Fruit fly (Drosophila melanogaster) S2 (cell line): ENCODE measurements around the gene CG31687.

Source experiments
- CG8478 ChIP-seq: fragments of >200 bp; optimal IDR thresholded peaks from 2 replicates; lab custom pipeline; 2018
- CTCF ChIP-seq, 2 experiments: fragments of >200 bp; optimal IDR thresholded peaks; 2 replicates each; lab custom pipeline; 2018

Gene CG31687

DNA sequence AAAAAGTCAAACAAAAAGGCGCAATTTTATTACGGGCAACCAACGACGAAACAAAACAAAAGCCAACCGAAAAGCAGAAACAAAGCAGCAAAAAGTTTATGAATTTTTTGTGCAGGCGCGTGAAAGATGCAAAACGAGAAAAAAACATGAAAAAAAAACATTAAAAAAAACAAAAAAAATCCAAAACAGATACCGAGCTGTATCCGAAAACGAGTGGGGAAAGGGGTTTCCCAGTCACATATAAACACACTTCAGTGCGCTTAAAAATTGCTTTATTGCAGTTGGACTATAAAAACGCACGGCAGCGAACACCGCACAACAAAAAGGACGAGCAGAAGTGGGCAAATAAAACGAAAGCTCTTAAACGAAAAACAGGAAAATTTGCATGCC, 36.7 kb downstream of the CG31687 start:
- TF ChIP-seq CTCF (optimal IDR thresholded peaks at IDR 0.05; lab: Kevin White, UChicago): no peak
- TF ChIP-seq CG8478: no peak

DNA sequence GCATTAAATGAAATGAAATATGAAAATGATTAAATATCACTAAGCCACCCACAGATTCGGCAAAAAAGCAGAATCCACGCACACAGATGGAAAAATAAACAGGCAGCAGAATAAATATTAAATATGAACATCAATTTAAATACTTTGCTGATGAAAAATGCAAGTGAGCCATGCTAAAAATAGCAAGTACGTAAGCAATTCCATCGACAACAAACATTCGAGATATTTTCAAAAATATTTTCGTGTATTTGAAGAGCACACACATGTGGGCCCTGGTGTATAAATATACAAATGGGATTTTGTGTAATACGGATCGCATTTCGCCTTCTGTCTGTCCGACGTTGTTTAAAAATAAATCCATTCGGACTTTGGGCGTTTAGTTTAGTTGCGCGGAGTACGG, 37.7 kb downstream of the CG31687 start:
- no peak for TF ChIP-seq CG8478
- no peak for TF ChIP-seq CTCF (optimal IDR thresholded peaks at IDR 0.05; lab: Kevin White, UChicago)

DNA sequence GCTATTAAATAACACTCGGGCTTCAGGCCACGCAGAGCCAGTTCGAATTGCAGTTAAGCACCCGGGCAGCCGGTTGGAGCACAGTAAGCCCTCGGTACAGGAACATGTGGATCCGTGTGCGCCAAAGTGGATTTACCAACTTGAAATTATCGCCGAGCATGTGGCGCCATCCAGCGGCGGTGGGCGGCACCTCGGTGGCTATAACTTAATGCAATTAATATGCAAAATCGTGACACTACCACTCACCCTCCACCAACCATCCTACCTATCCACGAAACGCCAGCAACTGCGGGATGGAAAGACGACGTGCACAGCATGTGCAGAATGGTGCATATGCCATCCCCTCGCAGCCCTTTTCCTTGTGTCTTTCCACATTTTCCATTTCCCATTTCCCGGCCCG, 38.1 kb downstream of the CG31687 start:
- no peak for TF ChIP-seq CG8478
- TF ChIP-seq CTCF (optimal IDR thresholded peaks at IDR 0.05; lab: Kevin White, UChicago): peak; percentile 81 to 91

DNA sequence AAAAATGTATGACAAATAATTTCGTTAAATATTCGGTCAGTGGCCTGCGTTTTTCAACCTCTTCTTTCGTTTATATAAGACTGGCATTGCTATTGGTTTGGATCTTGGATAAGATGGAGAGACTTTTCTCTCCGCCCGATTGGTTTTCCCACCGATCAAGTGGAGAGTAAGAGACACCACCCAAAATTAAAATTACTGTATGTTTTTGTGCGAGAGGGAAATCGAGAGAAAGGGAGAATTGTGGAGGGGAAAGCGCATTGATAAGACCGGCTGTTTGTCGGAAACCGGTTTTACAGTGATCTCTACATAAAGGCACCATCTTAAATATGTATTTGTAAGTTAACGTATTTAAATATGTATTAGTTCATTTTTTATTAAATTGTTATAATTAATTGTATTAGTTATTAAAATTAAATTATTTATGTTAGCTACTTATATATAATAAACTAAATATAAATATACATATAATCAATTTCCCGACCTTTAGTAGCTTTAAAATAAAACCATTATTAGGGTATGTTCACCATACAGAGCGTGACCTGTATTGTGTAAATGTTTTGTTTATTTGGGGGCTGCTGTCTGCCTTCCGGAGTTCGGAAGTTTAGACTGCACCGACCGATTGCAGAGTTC, 44.5 kb downstream of the CG31687 start, which contains the start of gene CG34007:
Gene CG34007, plus strand, starts transcription at position 608 of the 630 bp plus-strand sequence.
- no peak for TF ChIP-seq CG8478
- peak; percentile 12 to 52 for TF ChIP-seq CTCF (optimal IDR thresholded peaks at IDR 0.05; lab: Kevin White, UChicago)
